Fruit fly (Drosophila melanogaster) whole organism, pupa: ENCODE measurements around the gene SmD2.

ENCODE experiments used
- CG10348 ChIP-seq: fragments of 200-800 bp; sonication (Bioruptor generic); IDR thresholded peaks from 2 replicates; pipeline ENCODE4 v1.3.6; 2022; ENCODE audit warnings: missing biosample characterization, missing genetic modification characterization
- CG12605 ChIP-seq: fragments of 200-800 bp; sonication (Bioruptor generic); IDR thresholded peaks from 2 replicates; pipeline ENCODE4 v1.3.6; 2022; ENCODE audit warnings: missing biosample characterization, missing genetic modification characterization
- CG13204 ChIP-seq: fragments of 200-800 bp; sonication (Bioruptor generic); optimal IDR thresholded peaks from 2 replicates; lab custom pipeline; 2018; ENCODE audit warnings: missing biosample characterization, mild to moderate bottlenecking, missing genetic modification characterization, moderate library complexity
- CG14655 ChIP-seq: fragments of 200-800 bp; sonication (Bioruptor generic); optimal IDR thresholded peaks from 3 replicates; lab custom pipeline; 2017; ENCODE audit warnings: mild to moderate bottlenecking, missing biosample characterization, missing genetic modification reagents, missing genetic modification characterization
- CG15710 ChIP-seq: fragments of 200-800 bp; sonication (Bioruptor generic); optimal IDR thresholded peaks from 2 replicates; lab custom pipeline; 2018; ENCODE audit warnings: missing biosample characterization, mild to moderate bottlenecking, missing genetic modification characterization, moderate library complexity
- CG17806 ChIP-seq: fragments of 200-800 bp; sonication (Bioruptor generic); optimal IDR thresholded peaks from 2 replicates; lab custom pipeline; 2018; ENCODE audit warnings: missing biosample characterization, mild to moderate bottlenecking, missing genetic modification characterization, moderate library complexity
- CG32121 ChIP-seq: fragments of 200-800 bp; sonication (Bioruptor generic); IDR thresholded peaks from 2 replicates; pipeline ENCODE4 v1.3.6; 2022; ENCODE audit warnings: missing biosample characterization, missing genetic modification characterization
- CG34367 ChIP-seq: fragments of 200-800 bp; sonication (Bioruptor generic); optimal IDR thresholded peaks from 2 replicates; lab custom pipeline; 2018; ENCODE audit warnings: missing biosample characterization, mild to moderate bottlenecking, missing genetic modification characterization
- CG4496 ChIP-seq: fragments of 200-800 bp; sonication (Bioruptor generic); IDR thresholded peaks from 3 replicates; pipeline ENCODE4 v1.3.6; 2022; ENCODE audit warnings: missing biosample characterization, missing genetic modification characterization
- CG8159 ChIP-seq: fragments of 200-800 bp; sonication (Bioruptor generic); optimal IDR thresholded peaks from 3 replicates; lab custom pipeline; 2018; ENCODE audit warnings: missing biosample characterization, mild to moderate bottlenecking, missing genetic modification characterization, moderate library complexity
- CG8301 ChIP-seq: fragments of 200-800 bp; sonication (Bioruptor generic); optimal IDR thresholded peaks from 2 replicates; lab custom pipeline; 2018; ENCODE audit warnings: missing biosample characterization, mild to moderate bottlenecking, missing genetic modification characterization
- CG9948 ChIP-seq: fragments of 200-800 bp; sonication (Bioruptor generic); optimal IDR thresholded peaks from 2 replicates; lab custom pipeline; 2018; ENCODE audit warnings: missing biosample characterization, mild to moderate bottlenecking, missing genetic modification characterization, moderate library complexity
- D1 ChIP-seq: fragments of 200-800 bp; sonication (Bioruptor generic); optimal IDR thresholded peaks from 2 replicates; lab custom pipeline; 2018; ENCODE audit warnings: missing biosample characterization, mild to moderate bottlenecking, missing genetic modification characterization, moderate library complexity
- EcR ChIP-seq: fragments of 200-800 bp; sonication (Bioruptor generic); optimal IDR thresholded peaks from 3 replicates; lab custom pipeline; 2019; ENCODE audit warnings: missing biosample characterization, missing genetic modification characterization, mild to moderate bottlenecking, moderate library complexity, missing genetic modification reagents
- Ets98B ChIP-seq: fragments of 200-800 bp; sonication (Bioruptor generic); IDR thresholded peaks from 2 replicates; pipeline ENCODE4 v1.3.6; 2022; ENCODE audit warnings: missing biosample characterization, missing genetic modification characterization
- Pif1A ChIP-seq: fragments of 200-800 bp; sonication (Bioruptor generic); optimal IDR thresholded peaks from 3 replicates; lab custom pipeline; 2016; ENCODE audit warnings: missing biosample characterization, missing genetic modification characterization
- Pif1B ChIP-seq: fragments of 200-800 bp; sonication (Bioruptor generic); optimal IDR thresholded peaks from 3 replicates; lab custom pipeline; 2016; ENCODE audit warnings: missing biosample characterization, missing genetic modification characterization
- Snoo ChIP-seq: fragments of 200-800 bp; sonication (Bioruptor generic); optimal IDR thresholded peaks from 3 replicates; lab custom pipeline; 2017; ENCODE audit warnings: missing biosample characterization, mild to moderate bottlenecking, missing genetic modification characterization, inconsistent platforms
- fd96Ca ChIP-seq: fragments of 200-800 bp; sonication (Bioruptor generic); IDR thresholded peaks from 3 replicates; pipeline ENCODE4 v1.3.6; 2022; ENCODE audit warnings: missing biosample characterization, missing genetic modification characterization
- gl ChIP-seq: fragments of 200-800 bp; sonication (Bioruptor generic); optimal IDR thresholded peaks from 2 replicates; lab custom pipeline; 2018; ENCODE audit warnings: missing biosample characterization, mild to moderate bottlenecking, missing genetic modification characterization
- rn ChIP-seq: fragments of 200-800 bp; sonication (Bioruptor generic); IDR thresholded peaks from 2 replicates; pipeline ENCODE4 v1.3.6; 2022; ENCODE audit warnings: missing biosample characterization, missing genetic modification characterization

Gene SmD2

DNA sequence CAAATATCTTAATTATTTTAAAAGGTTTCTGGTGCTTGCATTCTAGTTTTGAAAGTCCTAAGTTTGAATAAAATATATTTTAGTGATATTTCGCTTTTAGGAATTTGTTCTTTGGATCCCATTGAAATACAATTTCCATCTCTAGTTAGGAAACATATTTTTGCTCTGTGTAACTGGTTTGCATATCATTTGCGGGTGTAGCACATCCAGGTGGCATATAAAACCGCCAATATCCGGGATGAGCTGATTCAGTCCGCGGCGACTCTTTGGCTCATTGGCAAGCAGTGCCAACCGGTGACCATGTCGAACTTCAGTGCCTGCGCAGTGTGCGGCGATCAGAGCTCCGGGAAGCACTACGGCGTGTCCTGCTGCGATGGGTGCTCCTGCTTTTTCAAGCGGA lies 3.2 kb upstream of the SmD2 start, which contains the start of gene Hr83:
Gene Hr83 (plus strand): TSS at position 301 of the 400 bp plus-strand sequence.
- TF ChIP-seq Snoo (tag; lab: Kevin White, UChicago) (no peak), CG14655 (GFP tag; lab: Kevin White, UChicago) (no peak), CG10348 (GFP tag; lab: Robert Waterston, UW) (no peak), gl (tag; lab: Kevin White, UChicago) (no peak), CG4496 (GFP tag; lab: Robert Waterston, UW) (no peak), CG34367 (tag; lab: Kevin White, UChicago) (no peak), D1 (tag; lab: Kevin White, UChicago) (no peak), CG8301 (no peak), fd96Ca (GFP tag; lab: Robert Waterston, UW) (no peak), CG8159 (tag; lab: Kevin White, UChicago) (no peak)

DNA sequence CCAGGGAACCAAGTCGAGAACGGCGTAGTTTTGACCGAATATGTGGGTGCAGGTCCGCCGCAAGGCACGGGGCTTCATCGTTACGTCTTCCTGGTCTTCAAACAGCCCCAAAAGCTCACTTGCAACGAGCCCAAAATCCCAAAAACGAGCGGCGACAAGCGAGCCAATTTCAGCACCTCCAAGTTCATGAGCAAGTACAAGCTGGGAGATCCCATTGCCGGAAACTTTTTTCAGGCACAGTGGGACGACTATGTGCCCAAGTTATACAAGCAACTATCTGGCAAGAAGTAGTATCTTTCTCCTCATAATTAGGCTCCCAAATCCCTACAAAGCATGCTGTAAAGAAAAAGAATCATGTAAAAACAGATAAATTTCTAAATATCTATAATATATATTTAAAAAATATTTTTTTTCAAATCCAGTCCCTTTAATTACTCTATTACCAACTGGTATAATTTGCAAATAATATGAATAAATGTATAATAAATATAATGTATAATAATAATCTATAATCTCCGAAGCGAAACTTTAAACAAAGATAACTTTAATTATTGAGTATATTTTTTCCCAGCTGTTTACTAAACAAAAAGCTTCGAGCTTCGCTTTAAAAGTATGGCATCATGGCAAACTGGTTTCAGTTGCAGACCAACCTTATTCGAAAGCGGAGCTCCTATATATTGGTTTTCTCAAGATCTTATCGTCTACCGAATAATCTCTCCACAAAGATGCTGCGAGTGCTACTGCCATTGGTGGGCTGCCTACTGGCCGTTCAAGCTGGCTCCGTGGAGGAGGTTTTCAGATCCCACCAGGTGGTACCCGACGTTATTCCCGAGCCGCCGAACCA lies 2.1 kb downstream of the SmD2 start, which contains the start of gene CG17919:
Gene CG17919 (plus strand): TSS at position 634 of the 844 bp plus-strand sequence.
- TF ChIP-seq CG9948 (tag; lab: Kevin White, UChicago) (no peak), D1 (tag; lab: Kevin White, UChicago) (peak; percentile 11), CG34367 (tag; lab: Kevin White, UChicago) (no peak), CG8301 (no peak), EcR (GFP tag; lab: Kevin White, UChicago) (no peak), CG14655 (GFP tag; lab: Kevin White, UChicago) (no peak), Pif1A (GFP tag; lab: Kevin White, UChicago) (peak; percentile 12), rn (GFP tag; lab: Robert Waterston, UW) (no peak), CG10348 (GFP tag; lab: Robert Waterston, UW) (no peak), fd96Ca (GFP tag; lab: Robert Waterston, UW) (peak; percentile 34; the same call in 1 of the 3 replicates), CG32121 (GFP tag; lab: Robert Waterston, UW) (0 out of 2 replicates have a peak, but pooled peaks have one; percentile 12), Snoo (tag; lab: Kevin White, UChicago) (no peak), CG4496 (GFP tag; lab: Robert Waterston, UW) (no peak), CG13204 (GFP tag; lab: Kevin White, UChicago) (no peak), gl (tag; lab: Kevin White, UChicago) (no peak), CG8159 (tag; lab: Kevin White, UChicago) (peak; percentile 8), CG12605 (GFP tag; lab: Robert Waterston, UW) (no peak), CG15710 (tag; lab: Kevin White, UChicago) (no peak), CG17806 (no peak), Pif1B (GFP tag; lab: Kevin White, UChicago) (peak; percentile 26), Ets98B (peak; percentile 6; the same call in 1 of the 2 replicates)

DNA sequence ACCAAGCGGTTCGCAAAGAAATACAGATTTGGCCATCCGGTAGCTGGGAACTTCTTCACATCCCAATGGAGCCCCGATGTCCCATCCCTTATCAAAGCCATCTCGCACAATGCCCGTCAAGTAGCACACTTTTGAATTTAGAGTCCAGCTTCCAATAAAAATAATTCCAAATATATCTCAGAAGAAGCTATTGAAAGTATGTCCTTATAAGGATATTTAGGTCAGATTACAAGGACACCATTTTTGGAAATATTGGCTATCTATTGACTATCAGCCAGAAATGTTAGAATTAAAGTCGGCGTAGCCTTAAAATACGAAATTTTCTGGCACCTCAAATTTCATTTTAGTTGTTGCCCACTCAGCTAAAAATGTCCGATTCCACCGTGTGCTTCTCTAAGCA lies 3.0 kb downstream of the SmD2 start, which contains the start of gene CG10298:
Gene CG10298 (plus strand): TSS at position 301 of the 400 bp plus-strand sequence.
- no peak for TF ChIP-seq CG32121 (GFP tag; lab: Robert Waterston, UW)
- no peak for TF ChIP-seq CG10348 (GFP tag; lab: Robert Waterston, UW)

DNA sequence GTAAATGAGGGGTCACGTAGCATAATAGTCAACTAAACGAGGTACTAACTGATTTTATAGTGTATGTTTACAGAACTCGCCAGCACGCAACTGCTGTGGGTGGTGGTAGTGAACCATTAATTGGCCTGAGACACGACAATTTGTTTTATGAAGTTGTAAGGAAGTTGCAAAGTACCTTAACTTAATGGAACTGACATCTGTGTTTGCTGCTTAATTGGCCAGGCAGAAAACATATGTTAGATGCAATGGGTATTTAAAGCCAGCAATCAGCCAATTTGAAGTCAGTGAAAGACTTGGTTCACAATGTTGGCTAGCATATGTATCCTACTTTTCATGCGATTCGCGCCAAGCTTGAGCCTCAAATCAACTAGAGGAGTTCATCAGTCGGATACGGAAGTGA lies 4.0 kb downstream of the SmD2 start, which contains the start of gene CG17917:
Gene CG17917 (plus strand): TSS at position 301 of the 400 bp plus-strand sequence.
- TF ChIP-seq Snoo (tag; lab: Kevin White, UChicago) (no peak), CG17806 (no peak), gl (tag; lab: Kevin White, UChicago) (no peak), Ets98B (no peak), Pif1A (GFP tag; lab: Kevin White, UChicago) (no peak), fd96Ca (GFP tag; lab: Robert Waterston, UW) (no peak), CG8301 (no peak), Pif1B (GFP tag; lab: Kevin White, UChicago) (no peak), CG4496 (GFP tag; lab: Robert Waterston, UW) (no peak), EcR (GFP tag; lab: Kevin White, UChicago) (no peak), CG34367 (tag; lab: Kevin White, UChicago) (no peak), CG14655 (GFP tag; lab: Kevin White, UChicago) (no peak), CG10348 (GFP tag; lab: Robert Waterston, UW) (no peak)

DNA sequence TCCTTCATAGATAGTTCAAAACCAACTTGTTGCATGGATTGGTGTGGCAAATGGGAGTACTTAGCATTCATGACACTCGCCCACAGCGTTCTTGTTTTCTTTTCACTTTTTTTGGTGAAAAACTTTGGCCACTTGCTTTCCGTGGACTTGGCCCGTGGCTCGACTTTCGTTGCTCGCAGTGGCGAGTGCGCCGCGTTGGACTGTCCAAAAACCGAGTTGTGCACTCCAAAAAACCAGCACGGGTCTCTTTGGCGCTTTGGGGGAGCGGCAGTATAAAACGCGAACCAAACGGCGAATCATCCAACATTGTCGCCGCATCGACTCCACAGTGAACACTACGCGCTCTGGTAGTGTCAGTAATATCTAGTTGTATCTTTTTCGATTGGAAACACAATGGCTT lies 5.9 kb downstream of the SmD2 start, which contains the start of gene Osi20:
Gene Osi20 (plus strand): TSS at position 301 of the 400 bp plus-strand sequence.
- no peak for TF ChIP-seq CG8159 (tag; lab: Kevin White, UChicago)
- TF ChIP-seq Pif1A (GFP tag; lab: Kevin White, UChicago): no peak
- no peak for TF ChIP-seq CG34367 (tag; lab: Kevin White, UChicago)
- TF ChIP-seq CG8301: no peak
- TF ChIP-seq CG32121 (GFP tag; lab: Robert Waterston, UW): no peak
- TF ChIP-seq Ets98B: no peak
- no peak for TF ChIP-seq CG9948 (tag; lab: Kevin White, UChicago)
- no peak for TF ChIP-seq CG10348 (GFP tag; lab: Robert Waterston, UW)
- no peak for TF ChIP-seq gl (tag; lab: Kevin White, UChicago)
- no peak for TF ChIP-seq CG12605 (GFP tag; lab: Robert Waterston, UW)
- TF ChIP-seq Pif1B (GFP tag; lab: Kevin White, UChicago): no peak
- TF ChIP-seq rn (GFP tag; lab: Robert Waterston, UW): no peak
- no peak for TF ChIP-seq fd96Ca (GFP tag; lab: Robert Waterston, UW)
